Worm (Caenorhabditis elegans) whole organism, mixed stage, embryonic: ENCODE data around the gene mppb-1.

Source experiments
- bed-3 ChIP-seq: fragments of 200-800 bp; sonication (Bioruptor generic); optimal IDR thresholded peaks from 3 replicates; lab custom pipeline; 2018; ENCODE audit warnings: mild to moderate bottlenecking, missing genetic modification characterization, moderate library complexity, missing compliant biosample characterization
- lin-13 ChIP-seq: fragments of 150-350 bp; optimal IDR thresholded peaks from 2 replicates; lab custom pipeline; 2014; ENCODE audit warnings: missing biosample characterization, missing genetic modification characterization
- lsy-2 ChIP-seq: fragments of 150-350 bp; optimal IDR thresholded peaks from 2 replicates; lab custom pipeline; 2014; ENCODE audit warnings: missing biosample characterization, missing genetic modification characterization
- mep-1 ChIP-seq: fragments of 150-350 bp; optimal IDR thresholded peaks from 2 replicates; lab custom pipeline; 2017; ENCODE audit warnings: missing biosample characterization, missing genetic modification reagents, missing genetic modification characterization, inconsistent platforms
- nhr-28 ChIP-seq: fragments of 150-350 bp; optimal IDR thresholded peaks from 2 replicates; lab custom pipeline; 2014; ENCODE audit warnings: missing biosample characterization, missing genetic modification characterization
- snpc-4 ChIP-seq: fragments of 150-350 bp; optimal IDR thresholded peaks from 2 replicates; lab custom pipeline; 2014; ENCODE audit warnings: missing biosample characterization, missing genetic modification characterization
- ztf-11 ChIP-seq: fragments of 150-350 bp; optimal IDR thresholded peaks from 2 replicates; lab custom pipeline; 2014; ENCODE audit warnings: missing biosample characterization, missing genetic modification characterization

- no peak for TF ChIP-seq bed-3 (GFP tag; lab: Kevin White, UChicago)
- no peak for TF ChIP-seq mep-1 (tag; lab: Kevin White, UChicago)
- TF ChIP-seq lsy-2 (tag; lab: Kevin White, UChicago) = no peak
- no peak for TF ChIP-seq ztf-11 (tag; lab: Kevin White, UChicago)
- TF ChIP-seq lin-13 (tag; lab: Kevin White, UChicago) = no peak
- no peak for TF ChIP-seq nhr-28 (tag; lab: Kevin White, UChicago)
- TF ChIP-seq snpc-4 = no peak
These were observed 4.8 kb upstream of the mppb-1 start, which contains the start of gene nhr-11 for ce11 chrIV:9069703-9070102.
